Worm (Caenorhabditis elegans): ENCODE measurements around the gene C10E2.5.

DNA sequence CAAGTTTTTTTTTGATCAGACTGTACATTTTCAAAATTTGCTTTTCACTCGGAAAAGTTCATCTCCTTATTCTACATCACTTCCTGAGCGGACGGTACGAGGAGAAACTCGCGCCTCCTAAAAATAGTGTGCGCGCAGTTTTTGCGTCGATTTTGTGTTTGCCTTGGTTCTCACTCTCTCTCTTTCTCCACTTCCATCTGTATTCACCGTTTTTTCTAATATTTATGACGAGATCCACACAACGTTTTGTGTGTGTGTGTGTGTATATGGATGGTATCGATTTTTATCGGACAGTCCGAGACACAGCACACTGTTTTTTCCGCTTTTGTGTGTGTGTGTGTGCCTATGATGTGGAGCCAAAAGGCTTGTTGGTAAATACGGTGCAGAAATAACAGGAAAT is 21.0 kb downstream of the C10E2.5 start:
- no peak for TF ChIP-seq unc-39 (tag; optimal IDR thresholded peaks at IDR 0.05)
- TF ChIP-seq nhr-11 (tag; optimal IDR thresholded peaks at IDR 0.05), result no peak
- TF ChIP-seq sea-2 (GFP tag; optimal IDR thresholded peaks at IDR 0.05), result no peak
- no peak for TF ChIP-seq ztf-4 (tag; optimal IDR thresholded peaks at IDR 0.05)
- no peak for TF ChIP-seq snpc-4 (tag; optimal IDR thresholded peaks at IDR 0.05)
- no peak for TF ChIP-seq nhr-25 (tag; optimal IDR thresholded peaks at IDR 0.05)
- TF ChIP-seq skn-1 (tag; optimal IDR thresholded peaks at IDR 0.05), result no peak
- TF ChIP-seq elt-2 (tag; optimal IDR thresholded peaks at IDR 0.05), result no peak
- no peak for TF ChIP-seq elt-1 (tag; optimal IDR thresholded peaks at IDR 0.05)
- no peak for TF ChIP-seq tbx-2 (tag; optimal IDR thresholded peaks at IDR 0.05)
- TF ChIP-seq ceh-82 (tag; optimal IDR thresholded peaks at IDR 0.05), result no peak
- TF ChIP-seq ztf-11 (tag; optimal IDR thresholded peaks at IDR 0.05), result no peak
- no peak for TF ChIP-seq pqm-1 (tag; optimal IDR thresholded peaks at IDR 0.05)
